Worm (Caenorhabditis elegans): ENCODE measurements around the gene sap-140.

ce11 chrIII:7520672-7521071, 21.1 kb downstream of the sap-140 start, which contains the start of the genes cux-7 and C07H6.2:
- TF ChIP-seq R02D3.7 (tag; optimal IDR thresholded peaks at IDR 0.05) (no peak), hlh-30 (tag; optimal IDR thresholded peaks at IDR 0.05; ENCODE audit: insufficient read depth) (no peak), spr-3 (GFP tag; optimal IDR thresholded peaks at IDR 0.05) (peak; percentile 47), lin-39 (tag; optimal IDR thresholded peaks at IDR 0.05) (no peak), skn-1 (tag; optimal IDR thresholded peaks at IDR 0.05) (no peak), tag-97 (GFP tag; IDR thresholded peaks at IDR 0.05) (peak; percentile 99), mdl-1 (tag; optimal IDR thresholded peaks at IDR 0.05) (peak in 1 of 2 experiments; percentile 19), nhr-237 (tag; optimal IDR thresholded peaks at IDR 0.05) (no peak)

All from whole organism, L4 larva.